Worm (Caenorhabditis elegans) whole organism, L4 larva: ENCODE data around the gene M02B1.4.
A peak's percentile ranks its signal among the peaks of the same experiment; 100 is the strongest.

Experiments
- F10B5.3 ChIP-seq: sonication (generic microtip); optimal IDR thresholded peaks from 2 replicates; lab custom pipeline; 2016; ENCODE audit warnings: mild to moderate bottlenecking, missing genetic modification characterization, missing compliant biosample characterization
- T20F7.1 ChIP-seq: fragments of 200-800 bp; sonication (Bioruptor generic); optimal IDR thresholded peaks from 2 replicates; lab custom pipeline; 2018; ENCODE audit warnings: mild to moderate bottlenecking, missing genetic modification characterization, missing compliant biosample characterization
- Y105C5A.15 ChIP-seq: fragments of 200-800 bp; sonication (Bioruptor generic); IDR thresholded peaks from 2 replicates; pipeline ENCODE4 v1.3.6; 2022; ENCODE audit warnings: missing genetic modification characterization, missing compliant biosample characterization
- aha-1 ChIP-seq: fragments of 150-350 bp; peaks from one replicate; lab custom pipeline; 2014; ENCODE audit warnings: missing biosample characterization, missing genetic modification characterization
- ama-1 ChIP-seq: fragments of 150-350 bp; optimal IDR thresholded peaks from 2 replicates; lab custom pipeline; 2014; ENCODE audit warnings: inconsistent platforms, mixed read lengths
- attf-4 ChIP-seq: sonication (generic microtip); optimal IDR thresholded peaks from 3 replicates; lab custom pipeline; 2017; ENCODE audit warnings: missing biosample characterization, missing genetic modification characterization
- ceh-20 ChIP-seq: fragments of 200-800 bp; sonication (Bioruptor generic); IDR thresholded peaks from 2 replicates; pipeline ENCODE4 v1.3.6; 2022; ENCODE audit warnings: missing genetic modification reagents, missing genetic modification characterization, missing compliant biosample characterization
- ceh-32 ChIP-seq: sonication (generic microtip); optimal IDR thresholded peaks from 2 replicates; lab custom pipeline; 2016; ENCODE audit warnings: mild to moderate bottlenecking, missing genetic modification characterization, missing compliant biosample characterization; ENCODE audit not compliant: poor library complexity
- ces-1 ChIP-seq: fragments of 150-350 bp; sonication (generic microtip); optimal IDR thresholded peaks from 4 replicates; lab custom pipeline; 2014; ENCODE audit warnings: missing biosample characterization, missing genetic modification reagents, missing genetic modification characterization
- cey-2 ChIP-seq: sonication (generic microtip); optimal IDR thresholded peaks from 3 replicates; lab custom pipeline; 2017; ENCODE audit warnings: missing genetic modification characterization, mild to moderate bottlenecking, missing compliant biosample characterization, antibody characterized with exemption, borderline replicate concordance; ENCODE audit not compliant: insufficient read depth
- daf-16 ChIP-seq, 3 experiments: sonication (generic microtip); optimal IDR thresholded peaks; 2 replicates each; lab custom pipeline; 2016 to 2017; ENCODE audit warnings: missing genetic modification characterization in 3 of 3, missing genetic modification reagents in 3 of 3, mild to moderate bottlenecking in 2 of 3, missing compliant biosample characterization in 2 of 3, missing biosample characterization in 1 of 3, moderate library complexity in 1 of 3
- dmd-6 ChIP-seq: fragments of 200-800 bp; sonication (Bioruptor generic); IDR thresholded peaks from 2 replicates; pipeline ENCODE4 v1.3.6; 2022; ENCODE audit warnings: missing genetic modification reagents, missing genetic modification characterization, missing compliant biosample characterization
- duxl-1 ChIP-seq: sonication (generic microtip); optimal IDR thresholded peaks from 2 replicates; lab custom pipeline; 2016; ENCODE audit warnings: mild to moderate bottlenecking, missing genetic modification characterization, moderate library complexity, missing compliant biosample characterization; ENCODE audit not compliant: poor library complexity
- dve-1 ChIP-seq: sonication (generic microtip); optimal IDR thresholded peaks from 2 replicates; lab custom pipeline; 2017; ENCODE audit warnings: antibody characterized with exemption, mild to moderate bottlenecking, missing genetic modification characterization, missing compliant biosample characterization; ENCODE audit not compliant: insufficient read depth
- egl-43 ChIP-seq: fragments of 200-800 bp; sonication (Bioruptor generic); IDR thresholded peaks from 2 replicates; pipeline ENCODE4 v1.3.6; 2022; ENCODE audit warnings: missing genetic modification reagents, missing genetic modification characterization, missing compliant biosample characterization
- hlh-30 ChIP-seq: sonication (generic microtip); optimal IDR thresholded peaks from 2 replicates; lab custom pipeline; 2017; ENCODE audit warnings: antibody characterized with exemption, mild to moderate bottlenecking, missing genetic modification characterization, missing compliant biosample characterization; ENCODE audit not compliant: insufficient read depth
- lin-15B ChIP-seq: fragments of 150-350 bp; sonication (generic microtip); optimal IDR thresholded peaks from 3 replicates; lab custom pipeline; 2014; ENCODE audit warnings: missing biosample characterization, missing genetic modification characterization
- lsy-2 ChIP-seq, 2 experiments: fragments of 150-350 bp in 1 of 2; sonication (generic microtip) in 1 of 2; optimal IDR thresholded peaks; 2 replicates each; lab custom pipeline; 2014 to 2017; ENCODE audit warnings: missing biosample characterization in 2 of 2, missing genetic modification characterization in 2 of 2
- madf-5 ChIP-seq, 2 experiments: fragments of 200-800 bp; sonication (Bioruptor generic); IDR thresholded peaks; 2 replicates each; pipeline ENCODE4 v1.3.6; 2022; ENCODE audit warnings: missing compliant biosample characterization in 2 of 2, missing genetic modification characterization in 2 of 2
- mdl-1 ChIP-seq, 2 experiments: fragments of 150-350 bp in 1 of 2; sonication (generic microtip) in 1 of 2; optimal IDR thresholded peaks; 2 replicates each; lab custom pipeline; 2014 to 2017; ENCODE audit warnings: missing biosample characterization in 2 of 2, missing genetic modification characterization in 2 of 2
- mep-1 ChIP-seq: fragments of 150-350 bp; sonication (generic microtip); optimal IDR thresholded peaks from 3 replicates; lab custom pipeline; 2014; ENCODE audit warnings: missing biosample characterization, missing genetic modification characterization
- nhr-102 ChIP-seq: sonication (generic microtip); optimal IDR thresholded peaks from 2 replicates; lab custom pipeline; 2016; ENCODE audit warnings: mild to moderate bottlenecking, missing genetic modification characterization, moderate library complexity, missing compliant biosample characterization
- nhr-111 ChIP-seq: fragments of 200-800 bp; sonication (Bioruptor generic); optimal IDR thresholded peaks from 2 replicates; lab custom pipeline; 2018; ENCODE audit warnings: mild to moderate bottlenecking, missing genetic modification characterization, missing compliant biosample characterization
- nhr-28 ChIP-seq: fragments of 150-350 bp; optimal IDR thresholded peaks from 2 replicates; lab custom pipeline; 2014; ENCODE audit warnings: missing biosample characterization, missing genetic modification characterization
- nhr-41 ChIP-seq: fragments of 200-800 bp; sonication (Bioruptor generic); IDR thresholded peaks from 2 replicates; pipeline ENCODE4 v1.3.6; 2022; ENCODE audit warnings: missing genetic modification reagents, missing genetic modification characterization, missing compliant biosample characterization
- nhr-6 ChIP-seq: fragments of 150-350 bp; optimal IDR thresholded peaks from 2 replicates; lab custom pipeline; 2014; ENCODE audit warnings: missing biosample characterization, missing genetic modification characterization
- nhr-76 ChIP-seq: fragments of 150-350 bp; optimal IDR thresholded peaks from 2 replicates; lab custom pipeline; 2014; ENCODE audit warnings: missing biosample characterization, missing genetic modification characterization
- nhr-77 ChIP-seq: fragments of 150-350 bp; optimal IDR thresholded peaks from 2 replicates; lab custom pipeline; 2014; ENCODE audit warnings: missing biosample characterization, missing genetic modification characterization
- php-3 ChIP-seq: fragments of 200-800 bp; sonication (Bioruptor generic); IDR thresholded peaks from 2 replicates; pipeline ENCODE4 v1.3.6; 2022; ENCODE audit warnings: missing genetic modification reagents, missing genetic modification characterization, missing compliant biosample characterization
- pqm-1 ChIP-seq: sonication (generic microtip); optimal IDR thresholded peaks from 2 replicates; lab custom pipeline; 2017; ENCODE audit warnings: missing biosample characterization, missing genetic modification characterization
- rbr-2 ChIP-seq: sonication (generic microtip); optimal IDR thresholded peaks from 2 replicates; lab custom pipeline; 2016; ENCODE audit warnings: missing genotype, missing genetic modification characterization, missing compliant biosample characterization
- saeg-2 ChIP-seq: fragments of 200-800 bp; sonication (Bioruptor generic); IDR thresholded peaks from 2 replicates; pipeline ENCODE4 v1.3.6; 2022; ENCODE audit warnings: missing genetic modification reagents, missing genetic modification characterization, missing compliant biosample characterization
- sdz-12 ChIP-seq: fragments of 200-800 bp; sonication (Bioruptor generic); optimal IDR thresholded peaks from 2 replicates; lab custom pipeline; 2018; ENCODE audit warnings: mild to moderate bottlenecking, missing genetic modification characterization, missing compliant biosample characterization
- spr-1 ChIP-seq: sonication (generic microtip); optimal IDR thresholded peaks from 2 replicates; lab custom pipeline; 2016; ENCODE audit warnings: mild to moderate bottlenecking, missing genetic modification characterization, missing compliant biosample characterization
- unc-39 ChIP-seq: sonication (generic microtip); optimal IDR thresholded peaks from 2 replicates; lab custom pipeline; 2017; ENCODE audit warnings: missing biosample characterization, missing genetic modification characterization
- unc-62 ChIP-seq, 3 experiments: fragments of 150-350 bp in 1 of 3; sonication (generic microtip); optimal IDR thresholded peaks in 2 of 3; peaks in 1 of 3; 1 replicate in 1 of 3; 2 replicates in 2 of 3; lab custom pipeline; 2014 to 2017; ENCODE audit warnings: missing biosample characterization in 3 of 3, missing genetic modification characterization in 3 of 3, missing genetic modification reagents in 3 of 3, missing genotype in 1 of 3
- zfp-3 ChIP-seq: fragments of 200-800 bp; sonication (Bioruptor generic); conservative IDR thresholded peaks from 2 replicates; pipeline ENCODE4 v1.3.6; 2022; ENCODE audit warnings: missing genetic modification reagents, missing genetic modification characterization, missing compliant biosample characterization
- zip-2 ChIP-seq: fragments of 150-350 bp; optimal IDR thresholded peaks from 2 replicates; lab custom pipeline; 2014; ENCODE audit warnings: missing biosample characterization, missing genetic modification characterization
- ztf-7 ChIP-seq: fragments of 150-350 bp; optimal IDR thresholded peaks from 2 replicates; lab custom pipeline; 2014; ENCODE audit warnings: missing biosample characterization, missing genetic modification characterization

M02B1.4 gene

DNA sequence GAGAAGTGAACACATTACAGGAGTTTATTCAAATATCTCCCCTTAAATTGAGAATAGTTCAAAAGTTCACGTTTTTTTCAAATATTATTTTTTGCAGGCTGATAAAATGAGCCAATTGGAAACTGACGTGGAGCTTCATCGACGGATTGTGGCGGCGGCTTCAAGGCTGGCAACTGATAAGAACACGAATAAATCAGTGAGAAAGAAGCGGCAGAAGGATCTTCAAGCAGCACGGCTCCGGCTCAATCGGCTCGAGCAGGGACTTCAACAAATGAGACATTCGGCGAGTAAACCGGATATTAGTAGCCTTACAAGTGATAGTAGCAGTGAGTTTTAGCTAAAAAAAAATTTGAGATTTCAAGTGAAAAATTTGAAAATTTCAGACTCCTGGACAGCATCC is at the start of gene M02B1.4:
TSS of gene M02B1.4 (minus strand) at position 9 of the 400 bp plus-strand sequence.
- TF ChIP-seq aha-1 (tag; lab: Kevin White, UChicago), result peak; percentile 96
- no peak for TF ChIP-seq sdz-12 (GFP tag; lab: Kevin White, UChicago)
- TF ChIP-seq ama-1, result no peak
- peak in 1 of 2 experiments; percentile 6 for TF ChIP-seq unc-62 (GFP tag; optimal IDR thresholded peaks at IDR 0.05 in 1 of 2; lab: Kevin White, UChicago)
- no peak for TF ChIP-seq unc-62 (tag; optimal IDR thresholded peaks at IDR 0.05; lab: Kevin White, UChicago)
- TF ChIP-seq T20F7.1, result no peak
- TF ChIP-seq zip-2, result no peak
- TF ChIP-seq attf-4 (tag; lab: Kevin White, UChicago), result no peak
- no peak for TF ChIP-seq nhr-102 (tag; lab: Kevin White, UChicago)
- TF ChIP-seq rbr-2 (tag; lab: Kevin White, UChicago), result no peak

DNA sequence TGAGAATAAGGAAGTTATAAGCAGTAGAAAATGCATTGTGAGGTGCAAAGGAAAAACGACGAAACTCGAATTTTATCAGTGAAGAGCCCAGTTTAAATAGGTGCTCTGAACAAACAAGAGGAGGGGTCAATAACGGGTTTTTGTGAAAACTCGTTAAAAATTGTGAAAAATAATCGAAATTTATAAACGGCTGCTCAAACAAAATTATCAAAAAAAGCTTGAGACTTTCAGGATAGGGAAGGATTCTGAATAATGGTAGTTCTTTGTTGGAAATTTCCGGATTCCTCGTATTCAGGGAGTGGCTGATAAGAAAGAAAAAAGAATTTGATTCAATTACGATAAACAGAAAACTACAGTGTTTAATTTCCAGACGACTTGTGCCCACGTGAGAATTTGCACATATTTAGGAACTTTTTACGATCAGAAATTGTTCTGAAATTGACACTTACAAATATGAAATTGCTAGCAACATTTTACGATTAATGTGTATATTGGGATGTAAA is 46.4 kb upstream of the M02B1.4 start, which contains the start of gene clec-187:
TSS of gene clec-187 (minus strand) at position 51 of the 503 bp plus-strand sequence.
- TF ChIP-seq nhr-76 (tag; lab: Kevin White, UChicago), result no peak
- no peak for TF ChIP-seq daf-16 (GFP tag; optimal IDR thresholded peaks at IDR 0.05; lab: Kevin White, UChicago)
- peak; percentile 46 for TF ChIP-seq daf-16 (tag; optimal IDR thresholded peaks at IDR 0.05; lab: Kevin White, UChicago)
- no peak for TF ChIP-seq ceh-32 (tag; lab: Kevin White, UChicago)
- TF ChIP-seq mdl-1 (tag; optimal IDR thresholded peaks at IDR 0.05; lab: Kevin White, UChicago), result no peak
- peak; percentile 58 for TF ChIP-seq aha-1 (tag; lab: Kevin White, UChicago)
- TF ChIP-seq ceh-20 (GFP tag; lab: Robert Waterston, UW), result no peak
- TF ChIP-seq saeg-2, result no peak
- peak; percentile 5 for TF ChIP-seq dve-1 (tag; lab: Kevin White, UChicago)

DNA sequence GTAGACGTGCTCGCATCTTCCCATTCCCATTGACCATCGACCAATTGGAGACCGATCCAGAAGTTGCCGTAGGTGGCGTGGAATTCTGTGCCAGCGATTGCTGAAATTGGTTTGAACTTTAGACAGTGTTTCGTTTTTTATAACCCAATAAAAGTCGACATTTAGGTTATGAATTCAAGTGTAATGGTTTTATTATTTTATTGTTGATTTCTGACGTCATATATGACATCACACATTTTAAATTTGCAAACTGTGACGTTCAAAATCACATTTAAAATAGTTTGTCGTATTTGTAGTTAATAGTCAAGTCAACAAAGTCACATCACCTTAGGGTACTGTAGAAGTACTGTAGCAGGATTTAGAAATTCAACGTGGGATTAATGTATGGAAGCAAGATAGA is 45.2 kb upstream of the M02B1.4 start:
- TF ChIP-seq duxl-1 (no peak), php-3 (peak; percentile 70), nhr-28 (tag; lab: Kevin White, UChicago) (peak; percentile 8), dmd-6 (GFP tag; lab: Robert Waterston, UW) (peak; percentile 21; the same call in 1 of the 2 replicates), lsy-2 (tag; optimal IDR thresholded peaks at IDR 0.05; lab: Kevin White, UChicago) (no peak), saeg-2 (no peak)

DNA sequence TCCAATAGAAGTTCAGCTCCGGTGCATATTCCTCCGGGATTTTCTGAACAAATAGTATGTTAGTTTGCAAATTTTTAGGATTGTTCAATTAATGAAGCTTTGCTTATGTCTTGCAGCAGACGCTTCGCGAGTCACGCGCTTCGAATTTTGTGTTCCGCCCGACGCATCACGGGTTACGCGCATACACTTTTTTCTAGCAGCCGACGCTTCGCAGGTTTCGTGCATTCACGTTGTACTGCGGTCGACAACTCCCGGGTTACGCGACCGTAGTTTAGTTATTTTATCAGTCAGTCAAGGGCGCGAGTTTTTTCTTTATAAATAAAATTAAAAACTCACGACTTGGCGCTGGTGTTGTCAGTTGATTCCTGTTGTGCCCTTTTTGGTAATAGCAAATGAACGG is 44.7 kb upstream of the M02B1.4 start:
- no peak for TF ChIP-seq nhr-77 (tag; lab: Kevin White, UChicago)
- TF ChIP-seq egl-43 (GFP tag; lab: Robert Waterston, UW), result no peak
- no peak for TF ChIP-seq nhr-41
- no peak for TF ChIP-seq pqm-1 (tag; lab: Kevin White, UChicago)
- TF ChIP-seq rbr-2 (tag; lab: Kevin White, UChicago), result no peak
- TF ChIP-seq zfp-3 (GFP tag; lab: Robert Waterston, UW), result no peak
- TF ChIP-seq nhr-111 (GFP tag; lab: Kevin White, UChicago), result no peak
- no peak for TF ChIP-seq cey-2 (tag; lab: Kevin White, UChicago)
- TF ChIP-seq unc-39 (tag; lab: Kevin White, UChicago), result no peak
- TF ChIP-seq nhr-6, result no peak
- no peak for TF ChIP-seq ztf-7 (tag; lab: Kevin White, UChicago)
- TF ChIP-seq ama-1, result no peak
- TF ChIP-seq ces-1 (GFP tag; lab: Kevin White, UChicago), result no peak
- TF ChIP-seq madf-5 (GFP tag; IDR thresholded peaks at IDR 0.05; lab: Robert Waterston, UW), result no peak
- TF ChIP-seq lin-15B (tag; lab: Kevin White, UChicago), result no peak
- TF ChIP-seq F10B5.3 (tag; lab: Kevin White, UChicago), result no peak
- no peak for TF ChIP-seq mep-1 (tag; lab: Kevin White, UChicago)
- no peak for TF ChIP-seq hlh-30 (tag; lab: Kevin White, UChicago)
- TF ChIP-seq spr-1 (tag; lab: Kevin White, UChicago), result no peak
- TF ChIP-seq Y105C5A.15 (GFP tag; lab: Robert Waterston, UW), result no peak
